Worm (Caenorhabditis elegans) whole organism, young adult: Measurements from ENCODE around the gene wee-1.3.

ENCODE experiments used
- B0019.2 ChIP-seq: fragments of 200-800 bp; sonication (Bioruptor generic); conservative IDR thresholded peaks from 2 replicates; pipeline ENCODE4 v1.3.6; 2022; ENCODE audit warnings: missing genetic modification reagents, missing genetic modification characterization, missing compliant biosample characterization
- B0261.1 ChIP-seq: sonication (generic microtip); optimal IDR thresholded peaks from 2 replicates; lab custom pipeline; 2016; ENCODE audit warnings: mild to moderate bottlenecking, missing genetic modification characterization, moderate library complexity, missing compliant biosample characterization
- C17E4.6 ChIP-seq: fragments of 200-800 bp; sonication (Bioruptor generic); IDR thresholded peaks from 2 replicates; pipeline ENCODE4 v1.3.6; 2022; ENCODE audit warnings: missing genetic modification reagents, missing genetic modification characterization, missing compliant biosample characterization
- F37B4.10 ChIP-seq: fragments of 200-800 bp; sonication (Bioruptor generic); IDR thresholded peaks from 2 replicates; pipeline ENCODE4 v1.3.6; 2022; ENCODE audit warnings: missing genetic modification characterization, missing compliant biosample characterization
- F49E8.2 ChIP-seq: sonication (generic microtip); optimal IDR thresholded peaks from 3 replicates; lab custom pipeline; 2017; ENCODE audit warnings: missing genetic modification characterization, mild to moderate bottlenecking, missing compliant biosample characterization, antibody characterized with exemption, moderate library complexity; ENCODE audit not compliant: insufficient read depth
- F57A8.1 ChIP-seq: fragments of 200-800 bp; sonication (Bioruptor generic); optimal IDR thresholded peaks from 2 replicates; lab custom pipeline; 2018; ENCODE audit warnings: mild to moderate bottlenecking, missing genetic modification characterization, moderate library complexity, missing compliant biosample characterization
- T07F8.4 ChIP-seq: sonication (generic microtip); optimal IDR thresholded peaks from 2 replicates; lab custom pipeline; 2016; ENCODE audit warnings: mild to moderate bottlenecking, missing genetic modification characterization, moderate library complexity, missing compliant biosample characterization
- Y67H2A.10 ChIP-seq: fragments of 200-800 bp; sonication (Bioruptor generic); conservative IDR thresholded peaks from 2 replicates; pipeline ENCODE4 v1.3.6; 2022; ENCODE audit warnings: missing genetic modification reagents, missing genetic modification characterization, missing compliant biosample characterization
- ZK185.1 ChIP-seq: sonication (generic microtip); optimal IDR thresholded peaks from 2 replicates; lab custom pipeline; 2016; ENCODE audit warnings: mild to moderate bottlenecking, missing genetic modification characterization, missing compliant biosample characterization; ENCODE audit not compliant: poor library complexity, severe bottlenecking
- aptf-2 ChIP-seq: fragments of 200-800 bp; sonication (Bioruptor generic); conservative IDR thresholded peaks from 2 replicates; pipeline ENCODE4 v1.3.6; 2022; ENCODE audit warnings: missing genetic modification reagents, missing genetic modification characterization, missing compliant biosample characterization
- aptf-3 ChIP-seq: fragments of 200-800 bp; sonication (Bioruptor generic); IDR thresholded peaks from 2 replicates; pipeline ENCODE4 v1.3.6; 2022; ENCODE audit warnings: missing genetic modification characterization, missing compliant biosample characterization
- attf-3 ChIP-seq: fragments of 200-800 bp; sonication (Bioruptor generic); conservative IDR thresholded peaks from 2 replicates; pipeline ENCODE4 v1.3.6; 2022; ENCODE audit warnings: missing genetic modification reagents, missing genetic modification characterization, missing compliant biosample characterization
- ceh-27 ChIP-seq: fragments of 200-800 bp; sonication (Bioruptor generic); optimal IDR thresholded peaks from 2 replicates; lab custom pipeline; 2018; ENCODE audit warnings: mild to moderate bottlenecking, missing genetic modification characterization, moderate library complexity, missing compliant biosample characterization
- ceh-58 ChIP-seq: fragments of 200-800 bp; sonication (Bioruptor generic); IDR thresholded peaks from 2 replicates; pipeline ENCODE4 v1.3.6; 2022; ENCODE audit warnings: missing genetic modification characterization, missing compliant biosample characterization
- die-1 ChIP-seq: sonication (generic microtip); optimal IDR thresholded peaks from 2 replicates; lab custom pipeline; 2016; ENCODE audit warnings: missing genotype, mild to moderate bottlenecking, missing genetic modification characterization, missing compliant biosample characterization
- dox-1 ChIP-seq: fragments of 200-800 bp; sonication (Bioruptor generic); IDR thresholded peaks from 2 replicates; pipeline ENCODE4 v1.3.6; 2022; ENCODE audit warnings: missing genetic modification reagents, missing genetic modification characterization, missing compliant biosample characterization
- dpff-1 ChIP-seq: sonication (generic microtip); optimal IDR thresholded peaks from 2 replicates; lab custom pipeline; 2017; ENCODE audit warnings: mild to moderate bottlenecking, missing genetic modification characterization, missing compliant biosample characterization
- efl-1 ChIP-seq: fragments of 150-350 bp; optimal IDR thresholded peaks from 2 replicates; lab custom pipeline; 2014; ENCODE audit warnings: missing biosample characterization, missing genetic modification reagents, missing genetic modification characterization
- egl-18 ChIP-seq: fragments of 200-800 bp; sonication (Bioruptor generic); IDR thresholded peaks from 2 replicates; pipeline ENCODE4 v1.3.6; 2022; ENCODE audit warnings: missing genetic modification reagents, missing genetic modification characterization, missing compliant biosample characterization
- ekl-4 ChIP-seq: fragments of 200-800 bp; sonication (Bioruptor generic); IDR thresholded peaks from 2 replicates; pipeline ENCODE4 v1.3.6; 2022; ENCODE audit warnings: missing genetic modification reagents, missing genetic modification characterization, missing compliant biosample characterization
- gei-17 ChIP-seq: fragments of 200-800 bp; sonication (Bioruptor generic); optimal IDR thresholded peaks from 2 replicates; lab custom pipeline; 2018; ENCODE audit warnings: mild to moderate bottlenecking, missing genetic modification characterization, missing compliant biosample characterization
- hlh-12 ChIP-seq: sonication (generic microtip); optimal IDR thresholded peaks from 2 replicates; lab custom pipeline; 2016; ENCODE audit warnings: missing genetic modification characterization, missing compliant biosample characterization
- hmg-1.2 ChIP-seq: fragments of 200-800 bp; sonication (Bioruptor generic); IDR thresholded peaks from 2 replicates; pipeline ENCODE4 v1.3.6; 2022; ENCODE audit warnings: missing genetic modification reagents, missing genetic modification characterization, missing compliant biosample characterization
- hmg-20 ChIP-seq: fragments of 200-800 bp; sonication (Bioruptor generic); IDR thresholded peaks from 2 replicates; pipeline ENCODE4 v1.3.6; 2022; ENCODE audit warnings: missing genetic modification reagents, missing genetic modification characterization, missing compliant biosample characterization
- hrde-1 ChIP-seq: sonication (generic microtip); optimal IDR thresholded peaks from 2 replicates; lab custom pipeline; 2016; ENCODE audit warnings: missing genetic modification characterization, mild to moderate bottlenecking, missing compliant biosample characterization, moderate library complexity, missing genotype, missing genetic modification reagents, borderline replicate concordance
- let-607 ChIP-seq, 2 experiments: fragments of 200-800 bp in 1 of 2; sonication (Bioruptor generic) in 1 of 2; sonication (generic microtip) in 1 of 2; optimal IDR thresholded peaks; 2 replicates each; lab custom pipeline; 2016 to 2018; ENCODE audit warnings: mild to moderate bottlenecking in 2 of 2, missing compliant biosample characterization in 2 of 2, missing genetic modification characterization in 2 of 2, moderate library complexity in 2 of 2, missing genotype in 1 of 2
- lin-40 ChIP-seq: sonication (generic microtip); optimal IDR thresholded peaks from 2 replicates; lab custom pipeline; 2016; ENCODE audit warnings: missing genetic modification characterization, mild to moderate bottlenecking, missing compliant biosample characterization, missing genotype, missing genetic modification reagents
- lsl-1 ChIP-seq: fragments of 200-800 bp; sonication (Bioruptor generic); optimal IDR thresholded peaks from 2 replicates; lab custom pipeline; 2018; ENCODE audit warnings: mild to moderate bottlenecking, missing genetic modification characterization, moderate library complexity, missing compliant biosample characterization
- madf-3 ChIP-seq: fragments of 200-800 bp; sonication (Bioruptor generic); IDR thresholded peaks from 2 replicates; pipeline ENCODE4 v1.3.6; 2022; ENCODE audit warnings: missing genetic modification reagents, missing genetic modification characterization, missing compliant biosample characterization
- mcd-1 ChIP-seq: fragments of 200-800 bp; sonication (Bioruptor generic); IDR thresholded peaks from 2 replicates; pipeline ENCODE4 v1.3.6; 2022; ENCODE audit warnings: missing genetic modification reagents, missing genetic modification characterization, missing compliant biosample characterization
- nfya-2 ChIP-seq: fragments of 200-800 bp; sonication (Bioruptor generic); IDR thresholded peaks from 2 replicates; pipeline ENCODE4 v1.3.6; 2022; ENCODE audit warnings: missing genetic modification reagents, missing genetic modification characterization, missing compliant biosample characterization
- nfyb-1 ChIP-seq: fragments of 200-800 bp; sonication (Bioruptor generic); IDR thresholded peaks from 2 replicates; pipeline ENCODE4 v1.3.6; 2022; ENCODE audit warnings: missing genetic modification reagents, missing genetic modification characterization, missing compliant biosample characterization
- nhr-27 ChIP-seq: fragments of 200-800 bp; sonication (Bioruptor generic); optimal IDR thresholded peaks from 2 replicates; lab custom pipeline; 2018; ENCODE audit warnings: mild to moderate bottlenecking, missing genetic modification characterization, moderate library complexity, missing compliant biosample characterization
- nhr-80 ChIP-seq: sonication (generic microtip); optimal IDR thresholded peaks from 2 replicates; lab custom pipeline; 2016; ENCODE audit warnings: missing genetic modification characterization, missing compliant biosample characterization
- rpc-1 ChIP-seq, 2 experiments: fragments of 150-350 bp in 1 of 2; sonication (generic microtip) in 1 of 2; optimal IDR thresholded peaks; 2 replicates each; lab custom pipeline; 2014 to 2018; ENCODE audit warnings: missing biosample characterization in 1 of 2, missing genetic modification characterization in 1 of 2, missing genetic modification reagents in 1 of 2, missing genotype in 1 of 2
- snpc-4 ChIP-seq, 5 experiments: fragments of 150-350 bp in 1 of 5; sonication (generic microtip) in 4 of 5; optimal IDR thresholded peaks; 2 replicates each; lab custom pipeline; 2014 to 2018; ENCODE audit warnings: missing genetic modification characterization in 5 of 5, missing biosample characterization in 3 of 5, antibody characterized with exemption in 2 of 5, mild to moderate bottlenecking in 2 of 5, missing compliant biosample characterization in 2 of 5, missing genotype in 2 of 5, moderate library complexity in 2 of 5, missing genetic modification reagents in 1 of 5
- somi-1 ChIP-seq: fragments of 200-800 bp; sonication (Bioruptor generic); optimal IDR thresholded peaks from 2 replicates; lab custom pipeline; 2018; ENCODE audit warnings: mild to moderate bottlenecking, missing genetic modification characterization, missing compliant biosample characterization
- tbp1 ChIP-seq: fragments of 200-800 bp; sonication (Bioruptor generic); optimal IDR thresholded peaks from 2 replicates; lab custom pipeline; 2018; ENCODE audit warnings: mild to moderate bottlenecking, missing genetic modification characterization, missing compliant biosample characterization
- tlf-1 ChIP-seq: fragments of 200-800 bp; sonication (Bioruptor generic); optimal IDR thresholded peaks from 2 replicates; lab custom pipeline; 2018; ENCODE audit warnings: mild to moderate bottlenecking, missing genetic modification characterization, missing compliant biosample characterization
- xnd-1 ChIP-seq: sonication (generic microtip); optimal IDR thresholded peaks from 2 replicates; lab custom pipeline; 2016; ENCODE audit warnings: missing genotype, missing genetic modification reagents, missing genetic modification characterization, missing compliant biosample characterization
- zim-3 ChIP-seq: sonication (generic microtip); optimal IDR thresholded peaks from 2 replicates; lab custom pipeline; 2017; ENCODE audit warnings: mild to moderate bottlenecking, missing genetic modification characterization, moderate library complexity, missing compliant biosample characterization
- ztf-26 ChIP-seq: sonication (generic microtip); optimal IDR thresholded peaks from 2 replicates; lab custom pipeline; 2017; ENCODE audit warnings: missing genetic modification characterization, missing compliant biosample characterization
- ztf-28 ChIP-seq: fragments of 200-800 bp; sonication (Bioruptor generic); IDR thresholded peaks from 2 replicates; pipeline ENCODE4 v1.3.6; 2022; ENCODE audit warnings: missing genetic modification reagents, missing genetic modification characterization, missing compliant biosample characterization
- ztf-3 ChIP-seq: fragments of 200-800 bp; sonication (Bioruptor generic); optimal IDR thresholded peaks from 2 replicates; lab custom pipeline; 2018; ENCODE audit warnings: mild to moderate bottlenecking, missing genetic modification characterization, missing compliant biosample characterization

wee-1.3 gene

DNA sequence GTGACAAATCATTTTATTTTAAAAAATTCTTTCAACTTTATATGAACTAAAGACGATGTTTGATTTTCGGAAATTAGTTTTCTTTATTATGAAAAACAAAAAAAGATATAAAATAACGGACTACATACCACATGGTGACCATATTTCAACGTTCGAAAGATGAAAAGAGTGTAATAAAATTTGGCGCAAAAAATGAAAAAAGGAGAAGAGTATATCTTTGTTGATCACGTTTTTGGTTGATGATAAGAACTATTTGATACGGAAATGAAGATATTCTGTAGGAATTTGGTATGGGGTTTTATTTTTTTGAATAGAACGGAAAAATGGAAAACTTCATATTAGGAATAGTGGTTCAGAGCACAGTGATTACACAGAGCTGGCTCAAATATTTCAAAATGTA, 36.8 kb upstream of the wee-1.3 start, which contains the start of gene Y53C12B.7:
Gene Y53C12B.7 (minus strand): TSS at position 163 of the 400 bp plus-strand sequence.
- no peak for TF ChIP-seq attf-3
- no peak for TF ChIP-seq F37B4.10
- no peak for TF ChIP-seq ztf-28
- TF ChIP-seq dox-1 (GFP tag; lab: Robert Waterston, UW): no peak
- TF ChIP-seq C17E4.6 (GFP tag; lab: Robert Waterston, UW): no peak

DNA sequence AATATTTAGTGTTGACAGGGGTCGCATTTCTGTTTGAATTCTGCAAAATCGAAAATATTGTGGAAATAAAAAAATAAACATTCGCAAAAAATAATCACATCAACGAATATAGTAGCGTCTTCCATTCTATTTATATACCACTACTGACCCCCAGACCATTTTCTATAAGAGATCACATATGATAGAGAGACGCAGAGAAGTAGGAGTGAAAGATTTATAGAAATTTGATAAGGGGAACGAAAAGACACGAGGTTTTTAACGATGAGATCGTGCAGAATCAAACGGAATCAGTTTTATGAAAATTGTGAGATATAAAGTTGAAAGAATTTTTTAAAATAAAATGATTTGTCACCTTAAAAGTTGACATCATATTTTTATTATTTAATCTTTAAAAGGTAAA, 36.0 kb upstream of the wee-1.3 start:
- TF ChIP-seq aptf-3 (GFP tag; lab: Robert Waterston, UW): no peak
- no peak for TF ChIP-seq attf-3
- TF ChIP-seq ztf-3 (GFP tag; lab: Kevin White, UChicago): no peak
- no peak for TF ChIP-seq xnd-1 (tag; lab: Kevin White, UChicago)
- no peak for TF ChIP-seq tlf-1 (GFP tag; lab: Kevin White, UChicago)
- TF ChIP-seq nfyb-1 (GFP tag; lab: Robert Waterston, UW): no peak
- no peak for TF ChIP-seq F57A8.1 (GFP tag; lab: Kevin White, UChicago)
- no peak for TF ChIP-seq aptf-2 (GFP tag; lab: Robert Waterston, UW)
- TF ChIP-seq F49E8.2 (tag; lab: Kevin White, UChicago): no peak
- TF ChIP-seq egl-18 (GFP tag; lab: Robert Waterston, UW): no peak
- TF ChIP-seq ztf-26 (tag; lab: Kevin White, UChicago): no peak
- no peak for TF ChIP-seq ZK185.1 (tag; lab: Kevin White, UChicago)
- no peak for TF ChIP-seq nhr-27 (tag; lab: Kevin White, UChicago)
- no peak for TF ChIP-seq madf-3 (GFP tag; lab: Robert Waterston, UW)
- TF ChIP-seq nhr-80: no peak
- no peak for TF ChIP-seq gei-17
- no peak for TF ChIP-seq Y67H2A.10 (GFP tag; lab: Robert Waterston, UW)

DNA sequence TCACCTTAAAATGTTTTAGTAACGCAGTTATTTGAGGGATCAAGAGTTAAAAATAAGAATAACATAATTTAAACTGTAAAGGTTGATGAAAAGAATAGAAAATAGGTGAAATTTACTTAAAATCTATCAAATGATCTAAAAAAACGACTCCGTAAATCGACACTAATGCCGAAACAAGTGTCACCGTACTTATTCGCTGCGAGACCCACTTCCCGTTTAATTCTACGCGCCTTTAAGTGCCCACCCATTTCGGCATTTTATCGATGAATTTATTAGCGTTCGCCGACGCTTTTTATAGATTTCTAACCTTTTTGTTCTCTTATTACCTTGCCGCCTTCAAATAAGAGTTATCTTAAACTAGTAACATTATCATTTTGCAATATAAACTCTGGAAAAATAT, 29.8 kb upstream of the wee-1.3 start, which contains the start of the genes Y53C12B.1 and nos-3:
Gene Y53C12B.1 (minus strand): TSS at position 10 of the 400 bp plus-strand sequence.
Gene nos-3 (plus strand): TSS at position 248 of the 400 bp plus-strand sequence.
- TF ChIP-seq efl-1 (peak; percentile 17), die-1 (tag; lab: Kevin White, UChicago) (no peak), hmg-1.2 (GFP tag; lab: Robert Waterston, UW) (peak; percentile 40; the same call in 1 of the 2 replicates), hlh-12 (tag; lab: Kevin White, UChicago) (no peak), somi-1 (GFP tag; lab: Kevin White, UChicago) (no peak), snpc-4 (GFP tag; optimal IDR thresholded peaks at IDR 0.05; lab: Kevin White, UChicago) (peak; percentile 7), snpc-4 (tag; optimal IDR thresholded peaks at IDR 0.05; lab: Kevin White, UChicago) (peak in 3 of 4 experiments; percentile 26 to 72 (median 49)), lin-40 (tag; lab: Kevin White, UChicago) (peak; percentile 21), hrde-1 (tag; lab: Kevin White, UChicago) (no peak), rpc-1 (optimal IDR thresholded peaks at IDR 0.05; lab: Kevin White, UChicago) (no peak), rpc-1 (tag; optimal IDR thresholded peaks at IDR 0.05; lab: Kevin White, UChicago) (no peak), mcd-1 (GFP tag; lab: Robert Waterston, UW) (peak; percentile 56), ZK185.1 (tag; lab: Kevin White, UChicago) (peak; percentile 46), lsl-1 (GFP tag; lab: Kevin White, UChicago) (peak; percentile 90), ceh-58 (GFP tag; lab: Robert Waterston, UW) (no peak), hmg-20 (GFP tag; lab: Robert Waterston, UW) (no peak), egl-18 (GFP tag; lab: Robert Waterston, UW) (no peak), ceh-27 (peak; percentile 41), nfya-2 (GFP tag; lab: Robert Waterston, UW) (no peak), B0261.1 (tag; lab: Kevin White, UChicago) (no peak), zim-3 (tag; lab: Kevin White, UChicago) (no peak), dpff-1 (tag; lab: Kevin White, UChicago) (no peak), F37B4.10 (no peak), dox-1 (GFP tag; lab: Robert Waterston, UW) (peak; percentile 59; the same call in 1 of the 2 replicates), ekl-4 (GFP tag; lab: Robert Waterston, UW) (0 out of 2 replicates have a peak, but pooled peaks have one; percentile 22), B0019.2 (GFP tag; lab: Robert Waterston, UW) (peak; percentile 87), tbp1 (peak; percentile 46), T07F8.4 (tag; lab: Kevin White, UChicago) (no peak), F49E8.2 (tag; lab: Kevin White, UChicago) (peak; percentile 62), let-607 (tag; optimal IDR thresholded peaks at IDR 0.05; lab: Kevin White, UChicago) (no peak)
